Fruit fly (Drosophila melanogaster): ENCODE results near the gene CG43965.

Gene CG43965

DNA sequence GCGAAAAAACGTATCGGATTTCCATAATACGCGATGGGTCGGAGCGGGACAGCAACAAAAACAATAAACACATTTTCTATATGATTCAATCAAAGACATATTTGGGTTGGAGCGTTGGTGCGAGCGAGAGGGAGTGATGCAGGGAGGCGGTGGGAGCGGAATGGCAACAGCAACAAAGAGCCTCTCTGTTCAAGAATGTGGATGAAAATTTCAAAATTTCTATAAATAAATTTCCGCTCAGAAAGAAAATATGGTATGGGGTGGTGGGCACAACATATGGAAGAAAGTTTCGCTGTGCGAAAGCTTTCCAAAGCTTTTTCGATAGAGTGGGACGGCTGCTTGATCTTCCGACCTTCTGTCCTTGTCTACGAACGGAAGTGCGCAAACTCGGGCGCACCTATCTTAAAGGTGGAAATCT lies 15.5 kb upstream of the CG43965 start (continued):
- no peak for TF ChIP-seq CG18476 (GFP tag; optimal IDR thresholded peaks at IDR 0.05)
- no peak for TF ChIP-seq her (GFP tag; optimal IDR thresholded peaks at IDR 0.05)
- no peak for TF ChIP-seq jumu (GFP tag; optimal IDR thresholded peaks at IDR 0.05)
- TF ChIP-seq CG11456 (GFP tag; IDR thresholded peaks at IDR 0.05): no peak
- no peak for TF ChIP-seq CG1647 (GFP tag; optimal IDR thresholded peaks at IDR 0.05)
- TF ChIP-seq eve (GFP tag; optimal IDR thresholded peaks at IDR 0.05): no peak
- peak; percentile 21 for TF ChIP-seq Oli (tag; optimal IDR thresholded peaks at IDR 0.05)
- TF ChIP-seq grn (GFP tag; optimal IDR thresholded peaks at IDR 0.05): no peak
- no peak for TF ChIP-seq fu2 (GFP tag; optimal IDR thresholded peaks at IDR 0.05)
- TF ChIP-seq CG17385 (GFP tag; optimal IDR thresholded peaks at IDR 0.05): peak; percentile 53
- no peak for TF ChIP-seq Dbx (GFP tag; IDR thresholded peaks at IDR 0.05)
- no peak for TF ChIP-seq Tbp (GFP tag; optimal IDR thresholded peaks at IDR 0.05)
- no peak for TF ChIP-seq Ets65A (GFP tag)
- TF ChIP-seq HLH3B (GFP tag; IDR thresholded peaks at IDR 0.05): peak; percentile 34; the same call in 1 of the 2 replicates
- no peak for TF ChIP-seq ftz-f1 (GFP tag; optimal IDR thresholded peaks at IDR 0.05)
- TF ChIP-seq bcd (GFP tag; optimal IDR thresholded peaks at IDR 0.05): peak; percentile 30
- no peak for TF ChIP-seq ham (GFP tag; IDR thresholded peaks at IDR 0.05)
- no peak for TF ChIP-seq CG1602 (GFP tag; optimal IDR thresholded peaks at IDR 0.05)
- no peak for TF ChIP-seq corto (GFP tag; optimal IDR thresholded peaks at IDR 0.05)
- TF ChIP-seq CG12659 (GFP tag; optimal IDR thresholded peaks at IDR 0.05): peak; percentile 21
- TF ChIP-seq caup (GFP tag; optimal IDR thresholded peaks at IDR 0.05; ENCODE audit: severe bottlenecking): peak; percentile 50
- TF ChIP-seq CG1233 (GFP tag; optimal IDR thresholded peaks at IDR 0.05): peak; percentile 24
- TF ChIP-seq tin (GFP tag; optimal IDR thresholded peaks at IDR 0.05): no peak
- peak; percentile 43 for TF ChIP-seq CG4328 (GFP tag; optimal IDR thresholded peaks at IDR 0.05)
- no peak for TF ChIP-seq CG2202 (tag; optimal IDR thresholded peaks at IDR 0.05)
- TF ChIP-seq CG12942 (GFP tag; optimal IDR thresholded peaks at IDR 0.05): no peak
- TF ChIP-seq CG18011 (GFP tag; optimal IDR thresholded peaks at IDR 0.05): no peak
- no peak for TF ChIP-seq trh (GFP tag; optimal IDR thresholded peaks at IDR 0.05)
- TF ChIP-seq Dfd (GFP tag; optimal IDR thresholded peaks at IDR 0.05): no peak
- TF ChIP-seq CG14441 (GFP tag; IDR thresholded peaks at IDR 0.05): no peak; the same call in 1 of the 2 replicates
- no peak for TF ChIP-seq CG16815 (GFP tag; optimal IDR thresholded peaks at IDR 0.05)
- no peak for TF ChIP-seq Optix (GFP tag; IDR thresholded peaks at IDR 0.05)
- no peak for TF ChIP-seq CG4854 (GFP tag; optimal IDR thresholded peaks at IDR 0.05)
- peak; percentile 58 for TF ChIP-seq HHEX (GFP tag; optimal IDR thresholded peaks at IDR 0.05)
- no peak for TF ChIP-seq br (optimal IDR thresholded peaks at IDR 0.05)
- no peak for TF ChIP-seq HmgZ (tag; optimal IDR thresholded peaks at IDR 0.05)
- TF ChIP-seq PHDP (tag; optimal IDR thresholded peaks at IDR 0.05): peak; percentile 47
- peak; percentile 25 for TF ChIP-seq BtbVII (GFP tag; optimal IDR thresholded peaks at IDR 0.05)
- TF ChIP-seq CG33557 (GFP tag; optimal IDR thresholded peaks at IDR 0.05): no peak
- no peak for TF ChIP-seq Awh (GFP tag; IDR thresholded peaks at IDR 0.05)
- TF ChIP-seq Xrp1 (GFP tag; IDR thresholded peaks at IDR 0.05): no peak
- TF ChIP-seq cas (GFP tag; IDR thresholded peaks at IDR 0.05): no peak
- no peak for TF ChIP-seq NK7.1 (GFP tag; optimal IDR thresholded peaks at IDR 0.05)
- TF ChIP-seq Nf-YA (GFP tag; IDR thresholded peaks at IDR 0.05): no peak
- no peak for TF ChIP-seq gsb-n (tag; optimal IDR thresholded peaks at IDR 0.05)
- TF ChIP-seq Dref (GFP tag; IDR thresholded peaks at IDR 0.05): no peak
- TF ChIP-seq lab (GFP tag; optimal IDR thresholded peaks at IDR 0.05): peak; percentile 71
- peak in 1 of 2 experiments; percentile 73 for TF ChIP-seq Hr78 (GFP tag; optimal IDR thresholded peaks at IDR 0.05)
- TF ChIP-seq CG14050 (GFP tag; IDR thresholded peaks at IDR 0.05): peak; percentile 39; the same call in 2 of the 3 replicates
- TF ChIP-seq chm (GFP tag; IDR thresholded peaks at IDR 0.05): no peak
- no peak for TF ChIP-seq bab2 (GFP tag; optimal IDR thresholded peaks at IDR 0.05)
- TF ChIP-seq GATAe (GFP tag; conservative IDR thresholded peaks at IDR 0.05): no peak
- no peak for TF ChIP-seq CG4360 (GFP tag; IDR thresholded peaks at IDR 0.05)
